Fruit fly (Drosophila melanogaster) whole organism, adult: Measurements from ENCODE around the gene Pex1.

Experiments used
- CG1620 ChIP-seq: fragments of 200-800 bp; sonication (Bioruptor generic); optimal IDR thresholded peaks from 2 replicates; lab custom pipeline; 2016; ENCODE audit warnings: missing biosample characterization, missing genetic modification characterization
- CG7045 ChIP-seq: fragments of 200-800 bp; sonication (Bioruptor generic); optimal IDR thresholded peaks from 2 replicates; lab custom pipeline; 2017; ENCODE audit warnings: missing biosample characterization, mild to moderate bottlenecking, missing genetic modification characterization
- Crg-1 ChIP-seq: fragments of 200-800 bp; sonication (Bioruptor generic); optimal IDR thresholded peaks from 2 replicates; lab custom pipeline; 2016; ENCODE audit warnings: missing biosample characterization, missing genetic modification characterization
- bab1 ChIP-seq: fragments of 200-800 bp; sonication (Bioruptor generic); optimal IDR thresholded peaks from 3 replicates; lab custom pipeline; 2019; ENCODE audit warnings: missing biosample characterization, mild to moderate bottlenecking, missing genetic modification characterization, moderate library complexity
- cic ChIP-seq: fragments of 200-800 bp; sonication (Bioruptor generic); optimal IDR thresholded peaks from 2 replicates; lab custom pipeline; 2017; ENCODE audit warnings: missing biosample characterization, mild to moderate bottlenecking, missing genetic modification characterization, moderate library complexity
- cnc ChIP-seq, 2 experiments: fragments of >200 bp; optimal IDR thresholded peaks; 2 replicates each; lab custom pipeline; 2017
- kay ChIP-seq: fragments of 200-800 bp; sonication (Bioruptor generic); peaks from one replicate; lab custom pipeline; 2016; ENCODE audit warnings: missing biosample characterization, missing genetic modification characterization, borderline replicate concordance
- ovo ChIP-seq: fragments of 200-800 bp; sonication (Bioruptor generic); optimal IDR thresholded peaks from 2 replicates; lab custom pipeline; 2016; ENCODE audit warnings: missing biosample characterization, missing genetic modification characterization
- toe ChIP-seq: fragments of 200-800 bp; sonication (Bioruptor generic); optimal IDR thresholded peaks from 2 replicates; lab custom pipeline; 2016; ENCODE audit warnings: missing biosample characterization, missing genetic modification characterization

DNA sequence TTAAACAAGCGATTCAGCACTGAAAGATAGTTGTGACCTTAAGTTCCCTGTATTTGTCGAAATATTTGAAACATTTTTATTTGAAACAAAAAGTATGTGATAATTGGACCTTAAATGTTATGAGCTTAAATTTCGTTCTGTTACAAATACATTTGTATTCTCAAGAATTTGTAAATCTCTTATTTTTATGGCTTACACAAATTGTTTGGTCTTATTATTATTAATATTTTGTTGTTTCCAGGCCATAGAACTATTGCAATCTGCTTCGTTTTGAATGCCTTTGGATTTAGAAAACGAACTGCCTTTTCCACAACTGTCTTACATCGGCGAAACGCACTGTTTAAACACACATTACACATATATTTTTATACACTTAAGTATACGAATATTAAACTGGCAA is 37.2 kb upstream of the Pex1 start, which contains the start of gene CG6661:
- no peak for TF ChIP-seq kay (GFP tag; lab: Kevin White, UChicago)
- TF ChIP-seq Crg-1: no peak
- TF ChIP-seq cic (GFP tag; lab: Kevin White, UChicago): no peak
- no peak for TF ChIP-seq toe (GFP tag; lab: Kevin White, UChicago)
- TF ChIP-seq CG7045 (GFP tag; lab: Kevin White, UChicago): no peak
- no peak for TF ChIP-seq bab1 (GFP tag; lab: Kevin White, UChicago)
- no peak for TF ChIP-seq cnc (optimal IDR thresholded peaks at IDR 0.05; lab: Kevin White, UChicago)
- no peak for TF ChIP-seq ovo (GFP tag; lab: Kevin White, UChicago)
- no peak for TF ChIP-seq CG1620
